Fruit fly (Drosophila melanogaster) whole organism, embryonic: ENCODE data around the gene Taf8.

Experiments
- Adf1 ChIP-seq: fragments of 200-800 bp; sonication (Bioruptor generic); IDR thresholded peaks from 2 replicates; pipeline ENCODE4 v1.3.6; 2022; ENCODE audit warnings: missing biosample characterization, missing genetic modification characterization
- BEAF-32 ChIP-seq: fragments of 200-800 bp; sonication (Bioruptor generic); optimal IDR thresholded peaks from 3 replicates; lab custom pipeline; 2017; ENCODE audit warnings: missing biosample characterization, missing genetic modification characterization, mild to moderate bottlenecking, moderate library complexity, missing genetic modification reagents
- CG10543 ChIP-seq: fragments of 200-800 bp; sonication (Bioruptor generic); optimal IDR thresholded peaks from 3 replicates; lab custom pipeline; 2017; ENCODE audit warnings: missing biosample characterization, mild to moderate bottlenecking, missing genetic modification characterization, moderate library complexity
- CG11398 ChIP-seq: fragments of 200-800 bp; sonication (Bioruptor generic); optimal IDR thresholded peaks from 2 replicates; lab custom pipeline; 2016; ENCODE audit warnings: missing biosample characterization, missing genetic modification characterization
- CG12659 ChIP-seq: fragments of 200-800 bp; sonication (Bioruptor generic); optimal IDR thresholded peaks from 3 replicates; lab custom pipeline; 2017; ENCODE audit warnings: mild to moderate bottlenecking, missing biosample characterization, missing genetic modification reagents, missing genetic modification characterization
- CG17328 ChIP-seq: fragments of 200-800 bp; sonication (Bioruptor generic); IDR thresholded peaks from 2 replicates; pipeline ENCODE4 v1.3.6; 2022; ENCODE audit warnings: missing biosample characterization, missing genetic modification characterization
- CG17612 ChIP-seq: fragments of 200-800 bp; sonication (Bioruptor generic); IDR thresholded peaks from 2 replicates; pipeline ENCODE4 v1.3.6; 2022; ENCODE audit warnings: missing biosample characterization, missing genetic modification characterization
- CG30020 ChIP-seq: fragments of 200-800 bp; optimal IDR thresholded peaks from 2 replicates; lab custom pipeline; 2019; ENCODE audit warnings: missing biosample characterization, mild to moderate bottlenecking, missing genetic modification characterization, moderate library complexity
- CG42726 ChIP-seq: fragments of 200-800 bp; sonication (Bioruptor generic); IDR thresholded peaks from 2 replicates; pipeline ENCODE4 v1.3.6; 2022; ENCODE audit warnings: missing biosample characterization, missing genetic modification characterization; ENCODE audit not compliant: partially characterized antibody
- CG6272 ChIP-seq: fragments of 200-800 bp; sonication (Bioruptor generic); IDR thresholded peaks from 2 replicates; pipeline ENCODE4 v1.3.6; 2022; ENCODE audit warnings: missing biosample characterization, missing genetic modification characterization
- CG7963 ChIP-seq: fragments of 200-800 bp; sonication (Bioruptor generic); IDR thresholded peaks from 3 replicates; pipeline ENCODE4 v1.3.6; 2022; ENCODE audit warnings: missing biosample characterization, missing genetic modification characterization; ENCODE audit not compliant: partially characterized antibody
- CG8765 ChIP-seq: fragments of 200-800 bp; sonication (Bioruptor generic); IDR thresholded peaks from 2 replicates; pipeline ENCODE4 v1.3.6; 2022; ENCODE audit warnings: missing biosample characterization, missing genetic modification characterization
- CG8924 ChIP-seq: fragments of 200-800 bp; optimal IDR thresholded peaks from 3 replicates; lab custom pipeline; 2019; ENCODE audit warnings: missing biosample characterization, mild to moderate bottlenecking, missing genetic modification characterization, moderate library complexity
- CG9215 ChIP-seq: fragments of 200-800 bp; sonication (Bioruptor generic); IDR thresholded peaks from 2 replicates; pipeline ENCODE4 v1.3.6; 2022; ENCODE audit warnings: missing biosample characterization, missing genetic modification characterization
- CG9609 ChIP-seq: fragments of 200-800 bp; sonication (Bioruptor generic); optimal IDR thresholded peaks from 3 replicates; lab custom pipeline; 2016; ENCODE audit warnings: missing biosample characterization, missing genetic modification characterization
- CG9727 ChIP-seq: fragments of 200-800 bp; sonication (Bioruptor generic); optimal IDR thresholded peaks from 3 replicates; lab custom pipeline; 2017; ENCODE audit warnings: missing biosample characterization, mild to moderate bottlenecking, missing genetic modification characterization
- CG9817 ChIP-seq: fragments of 200-800 bp; sonication (Bioruptor generic); optimal IDR thresholded peaks from 2 replicates; lab custom pipeline; 2018; ENCODE audit warnings: missing biosample characterization, mild to moderate bottlenecking, missing genetic modification characterization, moderate library complexity
- CG9932 ChIP-seq: fragments of 200-800 bp; sonication (Bioruptor generic); IDR thresholded peaks from 2 replicates; pipeline ENCODE4 v1.3.6; 2022; ENCODE audit warnings: missing biosample characterization, missing genetic modification characterization
- CHES-1-like ChIP-seq: fragments of 200-800 bp; sonication (Bioruptor generic); optimal IDR thresholded peaks from 2 replicates; lab custom pipeline; 2016; ENCODE audit warnings: missing biosample characterization, missing genetic modification characterization
- CoRest ChIP-seq: fragments of 200-800 bp; sonication (Bioruptor generic); optimal IDR thresholded peaks from 3 replicates; lab custom pipeline; 2018; ENCODE audit warnings: missing biosample characterization, mild to moderate bottlenecking, missing genetic modification characterization, moderate library complexity
- Dref ChIP-seq: fragments of 200-800 bp; sonication (Bioruptor generic); IDR thresholded peaks from 2 replicates; pipeline ENCODE4 v1.3.6; 2022; ENCODE audit warnings: missing biosample characterization, missing genetic modification characterization
- Ets97D ChIP-seq: fragments of 200-800 bp; sonication (Bioruptor generic); optimal IDR thresholded peaks from 3 replicates; lab custom pipeline; 2016; ENCODE audit warnings: missing biosample characterization, missing genetic modification characterization
- Fer1 ChIP-seq: fragments of 200-800 bp; sonication (Bioruptor generic); optimal IDR thresholded peaks from 2 replicates; lab custom pipeline; 2017; ENCODE audit warnings: missing biosample characterization, mild to moderate bottlenecking, missing genetic modification characterization
- H2.0 ChIP-seq: fragments of 200-800 bp; sonication (Bioruptor generic); IDR thresholded peaks from 2 replicates; pipeline ENCODE4 v1.3.6; 2022; ENCODE audit warnings: missing biosample characterization, missing genetic modification characterization
- Lim3 ChIP-seq: fragments of 200-800 bp; sonication (Bioruptor generic); IDR thresholded peaks from 2 replicates; pipeline ENCODE4 v1.3.6; 2022; ENCODE audit warnings: missing biosample characterization, missing genetic modification characterization
- Lpt ChIP-seq: fragments of >200 bp; optimal IDR thresholded peaks from 2 replicates; lab custom pipeline; 2018; ENCODE audit warnings: missing biosample characterization, missing genetic modification characterization
- Myb ChIP-seq: fragments of 200-800 bp; sonication (Bioruptor generic); optimal IDR thresholded peaks from 2 replicates; lab custom pipeline; 2016; ENCODE audit warnings: missing biosample characterization, missing genetic modification characterization
- NK7.1 ChIP-seq: fragments of 200-800 bp; sonication (Bioruptor generic); optimal IDR thresholded peaks from 3 replicates; lab custom pipeline; 2016; ENCODE audit warnings: missing biosample characterization, missing genetic modification characterization
- Neu2 ChIP-seq: fragments of 200-800 bp; sonication (Bioruptor generic); optimal IDR thresholded peaks from 3 replicates; lab custom pipeline; 2016; ENCODE audit warnings: missing biosample characterization, missing genetic modification characterization, borderline replicate concordance
- Opbp ChIP-seq: fragments of 200-800 bp; sonication (Bioruptor generic); IDR thresholded peaks from 3 replicates; pipeline ENCODE4 v1.3.6; 2022; ENCODE audit warnings: missing biosample characterization, missing genetic modification characterization; ENCODE audit not compliant: partially characterized antibody
- Pdp1 ChIP-seq, 2 experiments: fragments of 200-800 bp; sonication (Bioruptor generic); optimal IDR thresholded peaks; 3 replicates each; lab custom pipeline; 2016; ENCODE audit warnings: missing biosample characterization in 2 of 2, missing genetic modification characterization in 2 of 2, mild to moderate bottlenecking in 1 of 2, moderate library complexity in 1 of 2
- chinmo ChIP-seq: fragments of 200-800 bp; sonication (Bioruptor generic); IDR thresholded peaks from 4 replicates; pipeline ENCODE4 v1.3.6; 2022; ENCODE audit warnings: missing biosample characterization, missing genetic modification characterization; ENCODE audit not compliant: partially characterized antibody
- ewg ChIP-seq: fragments of 200-800 bp; sonication (Bioruptor generic); optimal IDR thresholded peaks from 3 replicates; lab custom pipeline; 2017; ENCODE audit warnings: mild to moderate bottlenecking, missing biosample characterization, missing genetic modification reagents, missing genetic modification characterization
- fd64A ChIP-seq: fragments of 200-800 bp; sonication (Bioruptor generic); optimal IDR thresholded peaks from 3 replicates; lab custom pipeline; 2018; ENCODE audit warnings: missing biosample characterization, mild to moderate bottlenecking, missing genetic modification characterization
- fru ChIP-seq: fragments of >200 bp; optimal IDR thresholded peaks from 2 replicates; lab custom pipeline; 2017
- grau ChIP-seq: fragments of 200-800 bp; optimal IDR thresholded peaks from 3 replicates; lab custom pipeline; 2019; ENCODE audit warnings: missing biosample characterization, mild to moderate bottlenecking, missing genetic modification characterization, moderate library complexity
- inv ChIP-seq: fragments of 200-800 bp; sonication (Bioruptor generic); IDR thresholded peaks from 2 replicates; pipeline ENCODE4 v1.3.6; 2022; ENCODE audit warnings: missing biosample characterization, missing genetic modification characterization; ENCODE audit not compliant: partially characterized antibody
- mirr ChIP-seq: fragments of 200-800 bp; sonication (Bioruptor generic); optimal IDR thresholded peaks from 3 replicates; lab custom pipeline; 2018; ENCODE audit warnings: missing biosample characterization, mild to moderate bottlenecking, missing genetic modification characterization
- mld ChIP-seq: fragments of 200-800 bp; sonication (Bioruptor generic); IDR thresholded peaks from 3 replicates; pipeline ENCODE4 v1.3.6; 2022; ENCODE audit warnings: missing biosample characterization, missing genetic modification characterization; ENCODE audit not compliant: partially characterized antibody
- nau ChIP-seq: fragments of 200-800 bp; sonication (Bioruptor generic); optimal IDR thresholded peaks from 3 replicates; lab custom pipeline; 2017; ENCODE audit warnings: missing biosample characterization, mild to moderate bottlenecking, missing genetic modification characterization, missing genetic modification reagents
- nerfin-2 ChIP-seq: fragments of 200-800 bp; sonication (Bioruptor generic); IDR thresholded peaks from 2 replicates; pipeline ENCODE4 v1.3.6; 2022; ENCODE audit warnings: missing biosample characterization, missing genetic modification characterization; ENCODE audit not compliant: partially characterized antibody
- phol ChIP-seq: fragments of 200-800 bp; sonication (Bioruptor generic); optimal IDR thresholded peaks from 3 replicates; lab custom pipeline; 2018; ENCODE audit warnings: missing biosample characterization, mild to moderate bottlenecking, missing genetic modification characterization, moderate library complexity
- pnt ChIP-seq: fragments of 200-800 bp; sonication (Bioruptor generic); optimal IDR thresholded peaks from 3 replicates; lab custom pipeline; 2016; ENCODE audit warnings: missing biosample characterization, missing genetic modification characterization
- psq ChIP-seq: fragments of 200-800 bp; sonication (Bioruptor generic); optimal IDR thresholded peaks from 2 replicates; lab custom pipeline; 2017; ENCODE audit warnings: missing biosample characterization, missing genetic modification characterization
- pzg ChIP-seq: fragments of 200-800 bp; sonication (Bioruptor generic); optimal IDR thresholded peaks from 3 replicates; lab custom pipeline; 2018; ENCODE audit warnings: missing biosample characterization, mild to moderate bottlenecking, missing genetic modification characterization, moderate library complexity
- so ChIP-seq: fragments of 200-800 bp; sonication (Bioruptor generic); IDR thresholded peaks from 3 replicates; pipeline ENCODE4 v1.3.6; 2022; ENCODE audit warnings: missing biosample characterization, missing genetic modification characterization
- trem ChIP-seq: fragments of 200-800 bp; optimal IDR thresholded peaks from 3 replicates; lab custom pipeline; 2019; ENCODE audit warnings: missing biosample characterization, mild to moderate bottlenecking, missing genetic modification characterization, moderate library complexity
- ttk ChIP-seq: fragments of 200-800 bp; sonication (Bioruptor generic); IDR thresholded peaks from 2 replicates; pipeline ENCODE4 v2.1.2; 2022; ENCODE audit warnings: missing biosample characterization, missing genetic modification characterization
- usp ChIP-seq: fragments of >200 bp; optimal IDR thresholded peaks from 2 replicates; lab custom pipeline; 2017; ENCODE audit warnings: missing biosample characterization, missing genetic modification characterization
- vnd ChIP-seq: fragments of 200-800 bp; sonication (Bioruptor generic); IDR thresholded peaks from 3 replicates; pipeline ENCODE4 v1.3.6; 2022; ENCODE audit warnings: missing biosample characterization, missing genetic modification characterization; ENCODE audit not compliant: partially characterized antibody
- vvl ChIP-seq: fragments of 200-800 bp; sonication (Bioruptor generic); IDR thresholded peaks from 2 replicates; pipeline ENCODE4 v1.3.6; 2022; ENCODE audit warnings: missing biosample characterization, missing genetic modification characterization

The Taf8 gene

DNA sequence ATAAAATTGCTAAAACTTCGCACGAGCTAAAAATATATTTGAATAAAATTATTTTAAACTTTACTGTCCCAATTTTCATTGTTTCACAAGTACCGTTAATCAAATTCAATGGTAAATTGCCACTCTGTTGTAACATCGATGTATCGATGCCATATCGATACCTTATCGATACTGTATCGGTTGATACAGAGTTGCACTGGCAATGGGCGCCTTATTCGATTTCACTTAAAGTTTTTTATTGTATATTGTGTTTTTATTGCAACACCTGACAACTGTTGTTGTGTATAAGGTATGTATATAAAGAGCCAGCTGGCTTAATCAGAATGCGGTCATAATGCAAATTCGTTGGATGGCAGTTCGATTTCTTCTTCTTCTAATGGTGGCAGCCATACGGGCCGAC is 36.5 kb downstream of the Taf8 start, which contains the start of gene CG43229 (continued):
- TF ChIP-seq CG17612 (GFP tag; lab: Robert Waterston, UW) (no peak), Fer1 (GFP tag; lab: Kevin White, UChicago) (no peak), Adf1 (GFP tag; lab: Robert Waterston, UW) (no peak), vvl (GFP tag; lab: Robert Waterston, UW) (no peak), fd64A (GFP tag; lab: Kevin White, UChicago) (no peak), CG8924 (tag; lab: Kevin White, UChicago) (no peak), Pdp1 (GFP tag; optimal IDR thresholded peaks at IDR 0.05; lab: Kevin White, UChicago) (peak in 1 of 2 experiments; percentile 0), Dref (GFP tag; lab: Robert Waterston, UW) (peak; percentile 91), pnt (GFP tag; lab: Kevin White, UChicago) (no peak), CG6272 (no peak), H2.0 (no peak), CG12659 (GFP tag; lab: Kevin White, UChicago) (peak; percentile 2), CoRest (peak; percentile 24), CG9727 (GFP tag; lab: Kevin White, UChicago) (no peak), NK7.1 (GFP tag; lab: Kevin White, UChicago) (no peak), fru (lab: Kevin White, UChicago) (no peak), vnd (GFP tag; lab: Robert Waterston, UW) (peak; percentile 63), Opbp (GFP tag; lab: Robert Waterston, UW) (peak; percentile 82), nerfin-2 (peak; percentile 71), CG30020 (tag; lab: Kevin White, UChicago) (peak; percentile 39), Neu2 (GFP tag; lab: Kevin White, UChicago) (no peak), nau (GFP tag; lab: Kevin White, UChicago) (peak; percentile 5), Lpt (no peak), mirr (no peak), psq (GFP tag; lab: Kevin White, UChicago) (no peak), CG10543 (GFP tag; lab: Kevin White, UChicago) (no peak), pzg (GFP tag; lab: Kevin White, UChicago) (peak; percentile 58), ttk (GFP tag; lab: Robert Waterston, UW) (no peak), trem (tag; lab: Kevin White, UChicago) (peak; percentile 11), CG8765 (GFP tag; lab: Robert Waterston, UW) (no peak), grau (peak; percentile 3), CG17328 (GFP tag; lab: Robert Waterston, UW) (no peak), chinmo (GFP tag; lab: Robert Waterston, UW) (peak; percentile 80; the same call in 2 of the 4 replicates), Lim3 (GFP tag; lab: Robert Waterston, UW) (no peak), Myb (GFP tag; lab: Kevin White, UChicago) (peak; percentile 14), CG7963 (peak; percentile 85), so (GFP tag; lab: Robert Waterston, UW) (no peak), CG9932 (GFP tag; lab: Robert Waterston, UW) (peak; percentile 26; the same call in 1 of the 2 replicates), CG9817 (tag; lab: Kevin White, UChicago) (no peak), BEAF-32 (GFP tag; lab: Kevin White, UChicago) (peak; percentile 79), ewg (GFP tag; lab: Kevin White, UChicago) (no peak), CHES-1-like (GFP tag; lab: Kevin White, UChicago) (no peak), CG9609 (GFP tag; lab: Kevin White, UChicago) (no peak), CG11398 (no peak), mld (GFP tag; lab: Robert Waterston, UW) (peak; percentile 76), phol (peak; percentile 17), CG42726 (peak; percentile 85), usp (GFP tag; lab: Kevin White, UChicago) (no peak), CG9215 (no peak), Ets97D (peak; percentile 84), inv (GFP tag; lab: Robert Waterston, UW) (peak; percentile 69)
